Worm (Caenorhabditis elegans) whole organism, early embryonic: ENCODE results near the gene dyf-6.

Experiments
- B0310.2 ChIP-seq: sonication (generic microtip); optimal IDR thresholded peaks from 2 replicates; lab custom pipeline; 2016; ENCODE audit warnings: mild to moderate bottlenecking, missing genetic modification characterization, missing compliant biosample characterization
- F13C5.2 ChIP-seq: sonication (generic microtip); optimal IDR thresholded peaks from 2 replicates; lab custom pipeline; 2017; ENCODE audit warnings: mild to moderate bottlenecking, missing genetic modification characterization, inconsistent platforms, missing compliant biosample characterization
- aly-1 ChIP-seq: sonication (generic microtip); optimal IDR thresholded peaks from 2 replicates; lab custom pipeline; 2016; ENCODE audit warnings: missing genetic modification characterization, missing compliant biosample characterization
- ama-1 ChIP-seq: fragments of 150-350 bp; optimal IDR thresholded peaks from 2 replicates; lab custom pipeline; 2014
- ceh-13 ChIP-seq: fragments of 200-800 bp; sonication (Bioruptor generic); optimal IDR thresholded peaks from 2 replicates; lab custom pipeline; 2018; ENCODE audit warnings: mild to moderate bottlenecking, missing genetic modification characterization, missing compliant biosample characterization
- ceh-36 ChIP-seq: sonication (generic microtip); optimal IDR thresholded peaks from 2 replicates; lab custom pipeline; 2016; ENCODE audit warnings: missing genetic modification characterization, inconsistent platforms, missing compliant biosample characterization
- ets-7 ChIP-seq: sonication (generic microtip); optimal IDR thresholded peaks from 2 replicates; lab custom pipeline; 2016; ENCODE audit warnings: missing genotype, missing genetic modification characterization, missing compliant biosample characterization
- flt-1 ChIP-seq: fragments of 200-800 bp; sonication (Bioruptor generic); IDR thresholded peaks from 2 replicates; pipeline ENCODE4 v1.3.6; 2022; ENCODE audit warnings: missing genetic modification characterization, missing compliant biosample characterization
- hmbx-1 ChIP-seq: sonication (generic microtip); optimal IDR thresholded peaks from 2 replicates; lab custom pipeline; 2016; ENCODE audit warnings: mild to moderate bottlenecking, missing genetic modification characterization, missing compliant biosample characterization
- hmg-4 ChIP-seq: fragments of 200-800 bp; sonication (Bioruptor generic); optimal IDR thresholded peaks from 2 replicates; lab custom pipeline; 2018; ENCODE audit warnings: mild to moderate bottlenecking, missing genetic modification characterization, missing compliant biosample characterization
- hnd-1 ChIP-seq: sonication (generic microtip); optimal IDR thresholded peaks from 2 replicates; lab custom pipeline; 2016; ENCODE audit warnings: missing genetic modification characterization, missing compliant biosample characterization
- pes-1 ChIP-seq: fragments of 200-800 bp; sonication (Bioruptor generic); IDR thresholded peaks from 2 replicates; pipeline ENCODE4 v1.3.6; 2022; ENCODE audit warnings: missing genetic modification reagents, missing genetic modification characterization, missing compliant biosample characterization
- scrt-1 ChIP-seq: fragments of 200-800 bp; sonication (Bioruptor generic); IDR thresholded peaks from 2 replicates; pipeline ENCODE4 v1.3.6; 2022; ENCODE audit warnings: missing genetic modification characterization, missing compliant biosample characterization
- sea-1 ChIP-seq: fragments of 200-800 bp; sonication (Bioruptor generic); conservative IDR thresholded peaks from 2 replicates; pipeline ENCODE4 v1.3.6; 2022; ENCODE audit warnings: missing genetic modification characterization, missing compliant biosample characterization
- tbx-11 ChIP-seq: fragments of 200-800 bp; sonication (Bioruptor generic); IDR thresholded peaks from 2 replicates; pipeline ENCODE4 v1.3.6; 2022; ENCODE audit warnings: missing genetic modification characterization, missing compliant biosample characterization
- tbx-37 ChIP-seq: fragments of 200-800 bp; sonication (Bioruptor generic); conservative IDR thresholded peaks from 2 replicates; pipeline ENCODE4 v1.3.6; 2022; ENCODE audit warnings: missing genetic modification reagents, missing genetic modification characterization, missing compliant biosample characterization
- tra-4 ChIP-seq: sonication (generic microtip); optimal IDR thresholded peaks from 2 replicates; lab custom pipeline; 2017; ENCODE audit warnings: missing genetic modification characterization, missing compliant biosample characterization

dyf-6 gene

ce11 chrX:10336592-10336991 lies 49.7 kb downstream of the dyf-6 start:
- TF ChIP-seq hmg-4 (GFP tag; lab: Kevin White, UChicago) (no peak), tbx-37 (GFP tag; lab: Robert Waterston, UW) (0 out of 2 replicates have a peak, but pooled peaks have one; percentile 24), ceh-36 (no peak), F13C5.2 (tag; lab: Kevin White, UChicago) (no peak), aly-1 (tag; lab: Kevin White, UChicago) (peak; percentile 51), tra-4 (no peak)

- TF ChIP-seq hmg-4 (GFP tag; lab: Kevin White, UChicago) (no peak), B0310.2 (tag; lab: Kevin White, UChicago) (no peak), ceh-36 (no peak), aly-1 (tag; lab: Kevin White, UChicago) (no peak), tra-4 (no peak), tbx-37 (GFP tag; lab: Robert Waterston, UW) (no peak), scrt-1 (GFP tag; lab: Robert Waterston, UW) (no peak), ets-7 (tag; lab: Kevin White, UChicago) (no peak), ama-1 (lab: Kevin White, UChicago) (no peak), ceh-13 (GFP tag; lab: Kevin White, UChicago) (no peak), sea-1 (GFP tag; lab: Robert Waterston, UW) (no peak)
Measured at ce11 chrX:10336138-10336537, 50.2 kb downstream of the dyf-6 start, which contains the start of gene idpa-3. TSS of gene idpa-3 (plus strand) at chrX:10336438.

- TF ChIP-seq tbx-11 (GFP tag; lab: Robert Waterston, UW), result no peak
- no peak for TF ChIP-seq scrt-1 (GFP tag; lab: Robert Waterston, UW)
- TF ChIP-seq aly-1 (tag; lab: Kevin White, UChicago), result no peak
- TF ChIP-seq ama-1 (lab: Kevin White, UChicago), result no peak
- no peak for TF ChIP-seq ceh-36
- no peak for TF ChIP-seq pes-1 (GFP tag; lab: Robert Waterston, UW)
- no peak for TF ChIP-seq F13C5.2 (tag; lab: Kevin White, UChicago)
- no peak for TF ChIP-seq ceh-13 (GFP tag; lab: Kevin White, UChicago)
- no peak for TF ChIP-seq B0310.2 (tag; lab: Kevin White, UChicago)
- no peak for TF ChIP-seq tbx-37 (GFP tag; lab: Robert Waterston, UW)
- no peak for TF ChIP-seq hmbx-1 (tag; lab: Kevin White, UChicago)
- TF ChIP-seq ets-7 (tag; lab: Kevin White, UChicago), result no peak
- TF ChIP-seq flt-1, result no peak
- TF ChIP-seq hmg-4 (GFP tag; lab: Kevin White, UChicago), result no peak
- no peak for TF ChIP-seq tra-4
- TF ChIP-seq sea-1 (GFP tag; lab: Robert Waterston, UW), result no peak
Measured at ce11 chrX:10333301-10333854, 52.9 kb downstream of the dyf-6 start, which contains the start of gene R07E3.4. TSS of gene R07E3.4 (minus strand) at chrX:10333351.

- TF ChIP-seq tbx-11 (GFP tag; lab: Robert Waterston, UW), result no peak
- no peak for TF ChIP-seq ceh-13 (GFP tag; lab: Kevin White, UChicago)
- TF ChIP-seq scrt-1 (GFP tag; lab: Robert Waterston, UW), result no peak
- TF ChIP-seq aly-1 (tag; lab: Kevin White, UChicago), result no peak
- TF ChIP-seq ceh-36, result no peak
- TF ChIP-seq B0310.2 (tag; lab: Kevin White, UChicago), result no peak
- no peak for TF ChIP-seq hmbx-1 (tag; lab: Kevin White, UChicago)
- no peak for TF ChIP-seq hmg-4 (GFP tag; lab: Kevin White, UChicago)
- no peak for TF ChIP-seq ets-7 (tag; lab: Kevin White, UChicago)
- no peak for TF ChIP-seq tra-4
- TF ChIP-seq pes-1 (GFP tag; lab: Robert Waterston, UW), result no peak
- no peak for TF ChIP-seq F13C5.2 (tag; lab: Kevin White, UChicago)
- TF ChIP-seq sea-1 (GFP tag; lab: Robert Waterston, UW), result no peak
- no peak for TF ChIP-seq tbx-37 (GFP tag; lab: Robert Waterston, UW)
- no peak for TF ChIP-seq flt-1
- no peak for TF ChIP-seq ama-1 (lab: Kevin White, UChicago)
- no peak for TF ChIP-seq hnd-1
Measured at ce11 chrX:10332035-10332614, 54.2 kb downstream of the dyf-6 start.
